Worm (Caenorhabditis elegans) whole organism, L4/young adult: ENCODE results near the gene ttn-1.

ENCODE experiments used
- W03F9.2 ChIP-seq: fragments of 150-350 bp; optimal IDR thresholded peaks from 2 replicates; lab custom pipeline; 2014; ENCODE audit warnings: missing biosample characterization, missing genetic modification characterization
- dao-5 ChIP-seq: sonication (generic microtip); optimal IDR thresholded peaks from 2 replicates; lab custom pipeline; 2016; ENCODE audit warnings: missing genotype, missing genetic modification characterization, moderate library complexity, missing compliant biosample characterization
- him-1 ChIP-seq: sonication (generic microtip); optimal IDR thresholded peaks from 2 replicates; lab custom pipeline; 2016; ENCODE audit warnings: missing genotype, missing genetic modification reagents, missing genetic modification characterization, missing compliant biosample characterization

- TF ChIP-seq him-1 (tag; lab: Kevin White, UChicago) = no peak
- TF ChIP-seq dao-5 = no peak
- no peak for TF ChIP-seq W03F9.2
These were observed 64.3 kb downstream of the ttn-1 start for ce11 chrV:6138167-6138566.
